Worm (Caenorhabditis elegans): ENCODE measurements around the gene F42A6.6.
"Not testable (repeated sequence)": the region's sequence is repeated elsewhere in the genome, so short reads cannot be mapped to it uniquely, and the experiment has no call there.

ce11 chrIV:3303690-3304089, 33.0 kb downstream of the F42A6.6 start, which contains the start of gene idpp-12:
- not testable (repeated sequence) for TF ChIP-seq snpc-1.3 (tag; optimal IDR thresholded peaks at IDR 0.05; ENCODE audit: insufficient read depth); rpc-1 (optimal IDR thresholded peaks at IDR 0.05); rpc-1 (tag; optimal IDR thresholded peaks at IDR 0.05); sdz-38 (tag; optimal IDR thresholded peaks at IDR 0.05); F39B2.1 (GFP tag; IDR thresholded peaks at IDR 0.05); madf-8 (GFP tag; conservative IDR thresholded peaks at IDR 0.05); aptf-2 (GFP tag; conservative IDR thresholded peaks at IDR 0.05); hrde-1 (tag; optimal IDR thresholded peaks at IDR 0.05; ENCODE audit: borderline replicate concordance); unc-62 (GFP tag; optimal IDR thresholded peaks at IDR 0.05); nfya-2 (GFP tag; IDR thresholded peaks at IDR 0.05); ceh-91 (GFP tag; IDR thresholded peaks at IDR 0.05); ama-1 (optimal IDR thresholded peaks at IDR 0.05); ama-1 (GFP tag; optimal IDR thresholded peaks at IDR 0.05); B0336.3 (GFP tag; IDR thresholded peaks at IDR 0.05)

Data from whole organism, young adult.